Fruit fly (Drosophila melanogaster) whole organism, embryonic: ENCODE results near the gene CCDC53.

Experiments used
- Adf1 ChIP-seq: fragments of 200-800 bp; sonication (Bioruptor generic); IDR thresholded peaks from 2 replicates; pipeline ENCODE4 v1.3.6; 2022; ENCODE audit warnings: missing biosample characterization, missing genetic modification characterization
- Antp ChIP-seq: fragments of 200-800 bp; sonication (Bioruptor generic); optimal IDR thresholded peaks from 3 replicates; lab custom pipeline; 2016; ENCODE audit warnings: missing biosample characterization, missing genetic modification characterization
- CG1024 ChIP-seq: fragments of 200-800 bp; sonication (Bioruptor generic); IDR thresholded peaks from 2 replicates; pipeline ENCODE4 v1.3.6; 2022; ENCODE audit warnings: missing biosample characterization, missing genetic modification characterization
- CG10979 ChIP-seq: fragments of 200-800 bp; sonication (Bioruptor generic); optimal IDR thresholded peaks from 2 replicates; lab custom pipeline; 2018; ENCODE audit warnings: missing biosample characterization, mild to moderate bottlenecking, missing genetic modification characterization, moderate library complexity
- CG12155 ChIP-seq: fragments of 200-800 bp; sonication (Bioruptor generic); optimal IDR thresholded peaks from 3 replicates; lab custom pipeline; 2016; ENCODE audit warnings: missing biosample characterization, missing genetic modification characterization
- CG12659 ChIP-seq: fragments of 200-800 bp; sonication (Bioruptor generic); optimal IDR thresholded peaks from 3 replicates; lab custom pipeline; 2017; ENCODE audit warnings: mild to moderate bottlenecking, missing biosample characterization, missing genetic modification reagents, missing genetic modification characterization
- CG13624 ChIP-seq: fragments of 200-800 bp; sonication (Bioruptor generic); optimal IDR thresholded peaks from 2 replicates; lab custom pipeline; 2016; ENCODE audit warnings: missing biosample characterization, missing genetic modification characterization
- CG15514 ChIP-seq: fragments of 200-800 bp; sonication (Bioruptor generic); optimal IDR thresholded peaks from 3 replicates; lab custom pipeline; 2017; ENCODE audit warnings: missing biosample characterization, missing genetic modification characterization, mild to moderate bottlenecking, moderate library complexity, missing genetic modification reagents
- CG1602 ChIP-seq: fragments of 200-800 bp; sonication (Bioruptor generic); optimal IDR thresholded peaks from 3 replicates; lab custom pipeline; 2016; ENCODE audit warnings: missing biosample characterization, missing genetic modification characterization
- CG17912 ChIP-seq: fragments of 200-800 bp; sonication (Bioruptor generic); optimal IDR thresholded peaks from 2 replicates; lab custom pipeline; 2018; ENCODE audit warnings: missing biosample characterization, mild to moderate bottlenecking, missing genetic modification characterization
- CG18599 ChIP-seq: fragments of 200-800 bp; sonication (Bioruptor generic); optimal IDR thresholded peaks from 3 replicates; lab custom pipeline; 2017; ENCODE audit warnings: missing biosample characterization, missing genetic modification characterization, mild to moderate bottlenecking, moderate library complexity, missing genetic modification reagents
- CG2120 ChIP-seq: fragments of 200-800 bp; sonication (Bioruptor generic); optimal IDR thresholded peaks from 3 replicates; lab custom pipeline; 2016; ENCODE audit warnings: missing biosample characterization, missing genetic modification characterization
- CG2129 ChIP-seq: fragments of 200-800 bp; sonication (Bioruptor generic); IDR thresholded peaks from 2 replicates; pipeline ENCODE4 v1.3.6; 2022; ENCODE audit warnings: missing biosample characterization, missing genetic modification characterization; ENCODE audit not compliant: partially characterized antibody
- CG4820 ChIP-seq: fragments of 200-800 bp; sonication (Bioruptor generic); optimal IDR thresholded peaks from 3 replicates; lab custom pipeline; 2016; ENCODE audit warnings: missing biosample characterization, missing genetic modification characterization
- CG4854 ChIP-seq: fragments of 200-800 bp; sonication (Bioruptor generic); optimal IDR thresholded peaks from 2 replicates; lab custom pipeline; 2016; ENCODE audit warnings: missing biosample characterization, missing genetic modification characterization, inconsistent platforms
- CG6272 ChIP-seq: fragments of 200-800 bp; sonication (Bioruptor generic); IDR thresholded peaks from 2 replicates; pipeline ENCODE4 v1.3.6; 2022; ENCODE audit warnings: missing biosample characterization, missing genetic modification characterization
- CG7357 ChIP-seq: fragments of 200-800 bp; sonication (Bioruptor generic); IDR thresholded peaks from 3 replicates; pipeline ENCODE4 v1.3.6; 2022; ENCODE audit warnings: missing biosample characterization, missing genetic modification characterization
- CG7372 ChIP-seq: fragments of 200-800 bp; sonication (Bioruptor generic); IDR thresholded peaks from 2 replicates; pipeline ENCODE4 v1.3.6; 2022; ENCODE audit warnings: missing biosample characterization, missing genetic modification characterization
- CG7786 ChIP-seq: fragments of 200-800 bp; sonication (Bioruptor generic); optimal IDR thresholded peaks from 2 replicates; lab custom pipeline; 2016; ENCODE audit warnings: missing biosample characterization, missing genetic modification characterization
- CG7839 ChIP-seq: fragments of 200-800 bp; sonication (Bioruptor generic); optimal IDR thresholded peaks from 3 replicates; lab custom pipeline; 2018; ENCODE audit warnings: missing biosample characterization, mild to moderate bottlenecking, missing genetic modification characterization, moderate library complexity
- Deaf1 ChIP-seq: fragments of 200-800 bp; optimal IDR thresholded peaks from 3 replicates; lab custom pipeline; 2019; ENCODE audit warnings: missing biosample characterization, mild to moderate bottlenecking, missing genetic modification characterization, moderate library complexity
- Drgx ChIP-seq: fragments of 200-800 bp; sonication (Bioruptor generic); IDR thresholded peaks from 2 replicates; pipeline ENCODE4 v1.3.6; 2022; ENCODE audit warnings: missing biosample characterization, missing genetic modification characterization
- HLH4C ChIP-seq: fragments of 200-800 bp; sonication (Bioruptor generic); IDR thresholded peaks from 3 replicates; pipeline ENCODE4 v1.3.6; 2022; ENCODE audit warnings: missing biosample characterization, missing genetic modification characterization; ENCODE audit not compliant: partially characterized antibody
- Hand ChIP-seq: fragments of 200-800 bp; sonication (Bioruptor generic); optimal IDR thresholded peaks from 2 replicates; lab custom pipeline; 2017; ENCODE audit warnings: mild to moderate bottlenecking, missing biosample characterization, missing genetic modification reagents, missing genetic modification characterization
- Lpt ChIP-seq: fragments of >200 bp; optimal IDR thresholded peaks from 2 replicates; lab custom pipeline; 2018; ENCODE audit warnings: missing biosample characterization, missing genetic modification characterization
- Oli ChIP-seq: fragments of 200-800 bp; sonication (Bioruptor generic); optimal IDR thresholded peaks from 2 replicates; lab custom pipeline; 2018; ENCODE audit warnings: missing biosample characterization, mild to moderate bottlenecking, missing genetic modification characterization, moderate library complexity
- Optix ChIP-seq: fragments of 200-800 bp; sonication (Bioruptor generic); IDR thresholded peaks from 3 replicates; pipeline ENCODE4 v1.3.6; 2022; ENCODE audit warnings: missing biosample characterization, missing genetic modification characterization
- PHDP ChIP-seq: fragments of 200-800 bp; sonication (Bioruptor generic); optimal IDR thresholded peaks from 3 replicates; lab custom pipeline; 2018; ENCODE audit warnings: missing biosample characterization, mild to moderate bottlenecking, missing genetic modification characterization, moderate library complexity
- Ptx1 ChIP-seq: fragments of 200-800 bp; sonication (Bioruptor generic); IDR thresholded peaks from 2 replicates; pipeline ENCODE4 v1.3.6; 2022; ENCODE audit warnings: missing biosample characterization, missing genetic modification characterization
- Ravus ChIP-seq: fragments of 200-800 bp; sonication (Bioruptor generic); IDR thresholded peaks from 2 replicates; pipeline ENCODE4 v1.3.6; 2022; ENCODE audit warnings: missing biosample characterization, missing genetic modification characterization
- Side ChIP-seq: fragments of 200-800 bp; sonication (Bioruptor generic); optimal IDR thresholded peaks from 2 replicates; lab custom pipeline; 2016; ENCODE audit warnings: missing biosample characterization, missing genetic modification characterization
- ato ChIP-seq: fragments of 200-800 bp; sonication (Bioruptor generic); IDR thresholded peaks from 2 replicates; pipeline ENCODE4 v1.3.6; 2022; ENCODE audit warnings: missing biosample characterization, missing genetic modification characterization; ENCODE audit not compliant: partially characterized antibody
- bigmax ChIP-seq: fragments of 200-800 bp; sonication (Bioruptor generic); optimal IDR thresholded peaks from 2 replicates; lab custom pipeline; 2018; ENCODE audit warnings: missing biosample characterization, mild to moderate bottlenecking, missing genetic modification characterization
- chinmo ChIP-seq: fragments of 200-800 bp; sonication (Bioruptor generic); IDR thresholded peaks from 4 replicates; pipeline ENCODE4 v1.3.6; 2022; ENCODE audit warnings: missing biosample characterization, missing genetic modification characterization; ENCODE audit not compliant: partially characterized antibody
- exex ChIP-seq: fragments of 200-800 bp; sonication (Bioruptor generic); optimal IDR thresholded peaks from 4 replicates; lab custom pipeline; 2018; ENCODE audit warnings: missing biosample characterization, mild to moderate bottlenecking, missing genetic modification characterization, moderate library complexity
- fu2 ChIP-seq: fragments of 200-800 bp; sonication (Bioruptor generic); optimal IDR thresholded peaks from 2 replicates; lab custom pipeline; 2016; ENCODE audit warnings: missing biosample characterization, missing genetic modification characterization
- kah ChIP-seq: fragments of 200-800 bp; sonication (Bioruptor generic); optimal IDR thresholded peaks from 2 replicates; lab custom pipeline; 2018; ENCODE audit warnings: missing biosample characterization, mild to moderate bottlenecking, missing genetic modification characterization
- lov ChIP-seq, 2 experiments: fragments of 200-800 bp in 1 of 2; fragments of >200 bp in 1 of 2; sonication (Bioruptor generic) in 1 of 2; IDR thresholded peaks in 1 of 2; optimal IDR thresholded peaks in 1 of 2; 2 replicates in 1 of 2; 3 replicates in 1 of 2; pipeline versions ENCODE4 v1.3.6 to Lab custom; 2017 to 2022; ENCODE audit warnings: missing biosample characterization in 1 of 2, missing genetic modification characterization in 1 of 2
- odd ChIP-seq: fragments of 200-800 bp; sonication (Bioruptor generic); optimal IDR thresholded peaks from 2 replicates; lab custom pipeline; 2017; ENCODE audit warnings: missing biosample characterization, mild to moderate bottlenecking, missing genetic modification characterization
- onecut ChIP-seq: fragments of 200-800 bp; sonication (Bioruptor generic); IDR thresholded peaks from 2 replicates; pipeline ENCODE4 v1.3.6; 2022; ENCODE audit warnings: missing biosample characterization, missing genetic modification characterization
- pzg ChIP-seq: fragments of 200-800 bp; sonication (Bioruptor generic); optimal IDR thresholded peaks from 3 replicates; lab custom pipeline; 2018; ENCODE audit warnings: missing biosample characterization, mild to moderate bottlenecking, missing genetic modification characterization, moderate library complexity
- sima ChIP-seq: fragments of 200-800 bp; sonication (Bioruptor generic); optimal IDR thresholded peaks from 2 replicates; lab custom pipeline; 2016; ENCODE audit warnings: missing biosample characterization, missing genetic modification characterization
- sob ChIP-seq: fragments of 200-800 bp; sonication (Bioruptor generic); IDR thresholded peaks from 2 replicates; pipeline ENCODE4 v1.3.6; 2022; ENCODE audit warnings: missing biosample characterization, missing genetic modification characterization
- ssp ChIP-seq: fragments of 200-800 bp; sonication (Bioruptor generic); IDR thresholded peaks from 2 replicates; pipeline ENCODE4 v1.3.6; 2022; ENCODE audit warnings: missing biosample characterization, missing genetic modification characterization
- stc ChIP-seq: fragments of 200-800 bp; sonication (Bioruptor generic); IDR thresholded peaks from 2 replicates; pipeline ENCODE4 v1.3.6; 2022; ENCODE audit warnings: missing biosample characterization, missing genetic modification characterization
- tll ChIP-seq, 2 experiments: fragments of 200-800 bp in 1 of 2; fragments of >200 bp in 1 of 2; sonication (Bioruptor generic) in 1 of 2; optimal IDR thresholded peaks; 2 replicates each; lab custom pipeline; 2017 to 2019; ENCODE audit warnings: missing biosample characterization in 2 of 2, missing genetic modification characterization in 2 of 2, mild to moderate bottlenecking in 1 of 2, moderate library complexity in 1 of 2
- ttk ChIP-seq: fragments of 200-800 bp; sonication (Bioruptor generic); IDR thresholded peaks from 2 replicates; pipeline ENCODE4 v2.1.2; 2022; ENCODE audit warnings: missing biosample characterization, missing genetic modification characterization
- zen ChIP-seq: fragments of 200-800 bp; sonication (Bioruptor generic); optimal IDR thresholded peaks from 3 replicates; lab custom pipeline; 2018; ENCODE audit warnings: missing biosample characterization, mild to moderate bottlenecking, missing genetic modification characterization, moderate library complexity

Gene CCDC53

DNA sequence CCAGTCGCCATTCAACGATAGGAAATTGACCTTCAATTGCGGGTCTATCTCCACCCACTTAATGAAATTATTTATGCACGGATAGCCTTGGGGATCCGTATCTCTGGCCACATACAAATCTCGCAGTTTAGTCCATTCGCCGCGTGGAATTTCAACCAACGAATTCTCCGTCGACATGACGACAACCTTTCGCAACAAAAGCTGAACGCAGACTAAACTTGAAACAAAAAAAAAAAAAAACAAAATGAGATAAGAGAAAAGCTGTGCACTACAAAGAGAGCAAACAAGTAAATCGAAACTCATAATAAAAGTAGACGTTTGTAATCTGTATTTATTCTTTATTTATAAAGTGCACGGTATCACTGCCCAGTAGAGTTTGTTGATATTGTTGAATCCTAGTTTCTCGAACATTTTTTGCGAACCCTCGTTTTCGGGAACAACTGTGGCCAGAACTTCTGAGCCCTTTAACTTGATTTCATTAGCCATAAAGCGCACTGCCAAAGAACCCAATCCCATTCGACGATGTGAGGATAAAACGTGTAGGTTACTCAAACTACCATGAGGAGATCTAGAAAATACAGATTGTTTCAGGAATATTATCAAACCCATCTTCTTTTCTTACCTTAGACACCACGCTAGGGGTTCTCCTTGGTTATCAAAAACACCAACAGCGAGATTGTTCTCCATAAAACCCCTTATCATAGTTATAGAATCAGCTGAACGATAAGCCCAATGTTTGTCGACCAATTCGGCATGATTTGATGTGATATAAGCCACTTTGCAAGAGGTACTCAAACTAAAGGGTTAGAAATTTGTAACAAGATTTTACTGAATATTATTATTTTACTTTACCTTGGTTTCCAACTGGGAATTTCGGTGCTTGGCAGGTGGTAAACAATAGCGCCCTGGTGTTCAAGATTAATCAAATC, 31.4 kb upstream of the CCDC53 start, which contains the start of gene CG12560 (continued):
- TF ChIP-seq CG2129 (GFP tag; lab: Robert Waterston, UW), result no peak
- no peak for TF ChIP-seq Drgx (GFP tag; lab: Robert Waterston, UW)
- no peak; the same call in 1 of the 2 replicates for TF ChIP-seq Adf1 (GFP tag; lab: Robert Waterston, UW)
- TF ChIP-seq CG6272 (GFP tag; lab: Robert Waterston, UW), result no peak
- TF ChIP-seq CG1602 (GFP tag; lab: Kevin White, UChicago), result no peak
- no peak for TF ChIP-seq CG4854 (GFP tag; lab: Kevin White, UChicago)
- TF ChIP-seq ssp (GFP tag; lab: Robert Waterston, UW), result no peak
- peak; percentile 73; the same call in 2 of the 4 replicates for TF ChIP-seq chinmo (GFP tag; lab: Robert Waterston, UW)
- no peak; the same call in 1 of the 2 replicates for TF ChIP-seq stc (GFP tag; lab: Robert Waterston, UW)
- TF ChIP-seq sima (GFP tag; lab: Kevin White, UChicago), result no peak
- TF ChIP-seq ato, result no peak
- no peak for TF ChIP-seq tll (GFP tag; optimal IDR thresholded peaks at IDR 0.05; lab: Kevin White, UChicago)
- peak; percentile 42 for TF ChIP-seq exex
- TF ChIP-seq CG7786 (GFP tag; lab: Kevin White, UChicago), result no peak
- peak; percentile 30 for TF ChIP-seq CG18599 (GFP tag; lab: Kevin White, UChicago)
- TF ChIP-seq Optix (GFP tag; lab: Robert Waterston, UW), result no peak
- TF ChIP-seq lov (optimal IDR thresholded peaks at IDR 0.05; lab: Kevin White, UChicago), result no peak
- TF ChIP-seq lov (GFP tag; IDR thresholded peaks at IDR 0.05; lab: Robert Waterston, UW), result no peak
- no peak for TF ChIP-seq Deaf1 (tag; lab: Kevin White, UChicago)
- TF ChIP-seq kah (GFP tag; lab: Kevin White, UChicago), result no peak
- TF ChIP-seq bigmax (GFP tag; lab: Kevin White, UChicago), result no peak
- no peak for TF ChIP-seq CG10979 (tag; lab: Kevin White, UChicago)
- no peak for TF ChIP-seq CG13624 (GFP tag; lab: Kevin White, UChicago)
- TF ChIP-seq fu2 (GFP tag; lab: Kevin White, UChicago), result no peak
- TF ChIP-seq CG7839, result no peak
- peak; percentile 23 for TF ChIP-seq PHDP
- TF ChIP-seq Hand, result no peak
- TF ChIP-seq ttk (GFP tag; lab: Robert Waterston, UW), result no peak
- no peak for TF ChIP-seq CG15514 (GFP tag; lab: Kevin White, UChicago)
- no peak for TF ChIP-seq CG1024
- TF ChIP-seq Ptx1 (GFP tag; lab: Robert Waterston, UW), result peak; percentile 29
- TF ChIP-seq Ravus (GFP tag; lab: Robert Waterston, UW), result no peak
- no peak for TF ChIP-seq HLH4C (GFP tag; lab: Robert Waterston, UW)
- TF ChIP-seq Antp (GFP tag; lab: Kevin White, UChicago), result peak; percentile 2
- no peak for TF ChIP-seq odd
- TF ChIP-seq Side (GFP tag; lab: Kevin White, UChicago), result no peak
- TF ChIP-seq CG7357 (GFP tag; lab: Robert Waterston, UW), result no peak
- peak; percentile 26 for TF ChIP-seq CG12659 (GFP tag; lab: Kevin White, UChicago)
- no peak for TF ChIP-seq Lpt
- 0 out of 2 replicates have a peak, but pooled peaks have one; percentile 37 for TF ChIP-seq sob (GFP tag; lab: Robert Waterston, UW)
- no peak for TF ChIP-seq CG12155 (GFP tag; lab: Kevin White, UChicago)
- no peak for TF ChIP-seq pzg
- TF ChIP-seq CG2120 (GFP tag; lab: Kevin White, UChicago), result no peak
- no peak for TF ChIP-seq CG4820
- TF ChIP-seq CG17912 (GFP tag; lab: Kevin White, UChicago), result peak; percentile 20
- TF ChIP-seq zen (tag; lab: Kevin White, UChicago), result no peak
- no peak for TF ChIP-seq Oli (tag; lab: Kevin White, UChicago)
- peak; percentile 16; the same call in 1 of the 2 replicates for TF ChIP-seq onecut
- TF ChIP-seq CG7372 (GFP tag; lab: Robert Waterston, UW), result no peak
